Worm (Caenorhabditis elegans) whole organism, midembryonic: ENCODE data around the gene K08E4.3.

Source experiments
- T22C8.4 ChIP-seq: fragments of 200-800 bp; sonication (Bioruptor generic); IDR thresholded peaks from 2 replicates; pipeline ENCODE4 v1.3.6; 2022; ENCODE audit warnings: missing genetic modification characterization, missing compliant biosample characterization
- cog-1 ChIP-seq: sonication (generic microtip); optimal IDR thresholded peaks from 2 replicates; lab custom pipeline; 2016; ENCODE audit warnings: missing genetic modification characterization, missing compliant biosample characterization
- flt-1 ChIP-seq: fragments of 200-800 bp; sonication (Bioruptor generic); IDR thresholded peaks from 2 replicates; pipeline ENCODE4 v1.3.6; 2022; ENCODE audit warnings: missing genetic modification characterization, missing compliant biosample characterization
- klf-2 ChIP-seq: fragments of 200-800 bp; sonication (Bioruptor generic); conservative IDR thresholded peaks from 2 replicates; pipeline ENCODE4 v1.3.6; 2022; ENCODE audit warnings: missing genetic modification reagents, missing genetic modification characterization, missing compliant biosample characterization
- med-1 ChIP-seq: sonication (generic microtip); optimal IDR thresholded peaks from 2 replicates; lab custom pipeline; 2017; ENCODE audit warnings: missing genetic modification characterization, mild to moderate bottlenecking, missing compliant biosample characterization, antibody characterized with exemption, missing genetic modification reagents; ENCODE audit not compliant: insufficient read depth
- ref-1 ChIP-seq: fragments of 200-800 bp; sonication (Bioruptor generic); conservative IDR thresholded peaks from 2 replicates; pipeline ENCODE4 v1.3.6; 2022; ENCODE audit warnings: missing genetic modification reagents, missing genetic modification characterization, missing compliant biosample characterization
- tab-1 ChIP-seq: fragments of 200-800 bp; sonication (Bioruptor generic); IDR thresholded peaks from 2 replicates; pipeline ENCODE4 v1.3.6; 2022; ENCODE audit warnings: missing genetic modification characterization, missing compliant biosample characterization
- ztf-23 ChIP-seq: fragments of 200-800 bp; sonication (Bioruptor generic); IDR thresholded peaks from 2 replicates; pipeline ENCODE4 v1.3.6; 2022; ENCODE audit warnings: missing genetic modification reagents, missing genetic modification characterization, missing compliant biosample characterization
- ztf-29 ChIP-seq: fragments of 200-800 bp; sonication (Bioruptor generic); IDR thresholded peaks from 2 replicates; pipeline ENCODE4 v1.3.6; 2022; ENCODE audit warnings: missing genetic modification reagents, missing genetic modification characterization, missing compliant biosample characterization

Gene K08E4.3

DNA sequence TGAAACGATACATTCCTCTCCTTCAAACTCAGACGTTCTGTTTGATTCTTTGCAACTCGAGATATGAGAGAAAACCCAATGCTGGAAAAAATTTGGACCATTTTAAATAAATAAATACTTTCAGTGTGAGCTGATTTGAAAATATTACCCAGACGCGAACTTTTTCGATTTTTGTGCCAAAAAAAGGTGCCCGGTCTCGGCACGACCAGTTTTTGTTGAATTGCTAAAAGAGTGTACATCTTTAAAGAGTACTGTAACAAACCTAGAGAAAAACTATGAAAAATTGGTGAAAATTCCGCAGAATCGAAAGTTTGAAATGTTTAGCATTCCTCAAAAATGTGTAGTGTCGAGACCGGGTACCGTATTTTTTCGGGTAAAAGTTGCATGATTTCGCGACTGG is 3.7 kb downstream of the K08E4.3 start, which contains the start of gene K08E4.8:
K08E4.8 (minus strand) TSS at position 101 of the 400 bp plus-strand sequence.
- TF ChIP-seq ref-1 (GFP tag; lab: Robert Waterston, UW) (no peak), klf-2 (GFP tag; lab: Robert Waterston, UW) (no peak), flt-1 (GFP tag; lab: Robert Waterston, UW) (no peak), med-1 (GFP tag; lab: Kevin White, UChicago) (no peak), T22C8.4 (GFP tag; lab: Robert Waterston, UW) (no peak), tab-1 (GFP tag; lab: Robert Waterston, UW) (no peak), cog-1 (no peak), ztf-23 (GFP tag; lab: Robert Waterston, UW) (no peak), ztf-29 (GFP tag; lab: Robert Waterston, UW) (no peak)

DNA sequence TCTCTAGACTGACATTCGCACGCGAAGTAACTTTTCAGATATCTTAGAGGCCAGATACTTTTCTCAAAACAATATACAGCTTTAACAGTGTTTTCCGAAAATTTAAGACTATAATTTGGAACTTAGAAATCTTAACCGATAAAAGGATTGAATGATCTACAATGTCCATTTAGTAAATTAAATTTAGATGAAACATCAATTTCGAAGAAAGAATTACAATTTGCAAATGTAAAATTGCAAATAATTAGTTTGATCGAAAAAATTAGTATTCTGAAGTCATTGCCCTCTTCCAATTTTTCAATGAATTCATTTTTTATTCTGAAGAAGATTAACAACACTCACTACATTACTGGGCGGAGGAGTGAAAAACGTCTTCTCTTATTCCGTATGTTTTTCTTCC is 11.0 kb downstream of the K08E4.3 start, which contains the start of gene bath-37:
bath-37 (plus strand) TSS at position 301 of the 400 bp plus-strand sequence.
- no peak for TF ChIP-seq klf-2 (GFP tag; lab: Robert Waterston, UW)
- TF ChIP-seq cog-1, result no peak
- no peak for TF ChIP-seq T22C8.4 (GFP tag; lab: Robert Waterston, UW)
- no peak for TF ChIP-seq ztf-29 (GFP tag; lab: Robert Waterston, UW)
- no peak for TF ChIP-seq flt-1 (GFP tag; lab: Robert Waterston, UW)
- TF ChIP-seq med-1 (GFP tag; lab: Kevin White, UChicago), result no peak
- no peak for TF ChIP-seq ztf-23 (GFP tag; lab: Robert Waterston, UW)
- no peak for TF ChIP-seq tab-1 (GFP tag; lab: Robert Waterston, UW)
- no peak for TF ChIP-seq ref-1 (GFP tag; lab: Robert Waterston, UW)

DNA sequence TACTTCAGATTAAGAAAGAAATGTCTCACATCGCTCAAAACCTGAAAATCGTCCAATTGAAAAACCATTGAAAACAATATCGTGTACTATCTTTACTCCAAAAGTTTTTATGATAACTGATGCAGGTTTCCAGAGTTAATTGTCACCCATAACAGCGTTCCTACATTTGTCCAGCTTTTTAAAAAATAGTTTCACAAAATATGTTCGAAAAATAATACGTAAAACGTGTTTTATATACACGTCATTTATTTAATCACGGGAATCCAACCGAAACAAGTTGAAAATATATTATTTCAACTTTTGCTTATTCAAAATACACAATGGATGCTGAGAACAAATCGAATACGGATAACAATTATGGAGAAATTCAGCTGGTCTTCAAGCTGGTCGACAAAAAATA is 18.0 kb downstream of the K08E4.3 start, which contains the start of gene K08E4.7:
K08E4.7 (plus strand) TSS at position 301 of the 400 bp plus-strand sequence.
- no peak for TF ChIP-seq tab-1 (GFP tag; lab: Robert Waterston, UW)
- TF ChIP-seq T22C8.4 (GFP tag; lab: Robert Waterston, UW), result no peak
- TF ChIP-seq ztf-29 (GFP tag; lab: Robert Waterston, UW), result no peak
- TF ChIP-seq med-1 (GFP tag; lab: Kevin White, UChicago), result no peak
- TF ChIP-seq ref-1 (GFP tag; lab: Robert Waterston, UW), result no peak
- no peak for TF ChIP-seq flt-1 (GFP tag; lab: Robert Waterston, UW)
- TF ChIP-seq ztf-23 (GFP tag; lab: Robert Waterston, UW), result no peak
- TF ChIP-seq klf-2 (GFP tag; lab: Robert Waterston, UW), result no peak
- no peak for TF ChIP-seq cog-1

DNA sequence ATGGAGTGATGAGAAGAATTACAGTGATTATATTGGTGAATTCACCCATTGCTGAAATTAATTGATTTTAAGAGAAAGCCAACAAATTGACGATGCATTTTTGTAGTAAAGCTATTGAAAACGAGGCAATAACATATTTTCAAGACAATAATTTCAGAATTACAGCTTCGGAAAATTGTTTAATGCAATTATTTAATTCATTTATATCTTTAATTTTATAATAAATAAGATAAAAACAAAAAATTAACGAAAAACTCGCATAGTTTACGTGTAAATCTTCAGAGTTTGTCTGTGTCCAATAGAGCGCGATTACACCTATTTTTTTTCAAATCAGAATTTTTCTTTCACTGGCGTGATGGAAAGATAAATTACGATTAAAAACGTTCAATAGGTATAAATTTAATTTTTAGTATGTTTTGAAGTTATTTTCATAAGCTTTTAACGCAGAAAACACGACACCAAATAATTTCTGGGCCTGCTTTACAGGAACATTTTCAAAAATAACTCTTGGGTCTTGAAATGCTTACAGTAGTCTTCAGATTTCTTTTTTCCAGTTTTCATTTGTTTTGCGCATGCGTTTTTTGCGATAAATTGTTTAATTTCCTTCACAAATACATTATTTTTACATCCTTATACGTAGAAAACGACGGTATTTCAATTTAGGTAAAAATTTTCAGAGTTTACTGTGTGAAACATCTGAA is 20.7 kb downstream of the K08E4.3 start, which contains the start of gene tmed-1:
tmed-1 (minus strand) TSS at position 51 of the 701 bp plus-strand sequence.
- TF ChIP-seq tab-1 (GFP tag; lab: Robert Waterston, UW), result no peak
- TF ChIP-seq klf-2 (GFP tag; lab: Robert Waterston, UW), result no peak
- no peak for TF ChIP-seq ztf-29 (GFP tag; lab: Robert Waterston, UW)
- TF ChIP-seq cog-1, result no peak
- no peak for TF ChIP-seq med-1 (GFP tag; lab: Kevin White, UChicago)
- no peak for TF ChIP-seq ztf-23 (GFP tag; lab: Robert Waterston, UW)
- no peak for TF ChIP-seq ref-1 (GFP tag; lab: Robert Waterston, UW)
- TF ChIP-seq flt-1 (GFP tag; lab: Robert Waterston, UW), result no peak
- no peak for TF ChIP-seq T22C8.4 (GFP tag; lab: Robert Waterston, UW)

DNA sequence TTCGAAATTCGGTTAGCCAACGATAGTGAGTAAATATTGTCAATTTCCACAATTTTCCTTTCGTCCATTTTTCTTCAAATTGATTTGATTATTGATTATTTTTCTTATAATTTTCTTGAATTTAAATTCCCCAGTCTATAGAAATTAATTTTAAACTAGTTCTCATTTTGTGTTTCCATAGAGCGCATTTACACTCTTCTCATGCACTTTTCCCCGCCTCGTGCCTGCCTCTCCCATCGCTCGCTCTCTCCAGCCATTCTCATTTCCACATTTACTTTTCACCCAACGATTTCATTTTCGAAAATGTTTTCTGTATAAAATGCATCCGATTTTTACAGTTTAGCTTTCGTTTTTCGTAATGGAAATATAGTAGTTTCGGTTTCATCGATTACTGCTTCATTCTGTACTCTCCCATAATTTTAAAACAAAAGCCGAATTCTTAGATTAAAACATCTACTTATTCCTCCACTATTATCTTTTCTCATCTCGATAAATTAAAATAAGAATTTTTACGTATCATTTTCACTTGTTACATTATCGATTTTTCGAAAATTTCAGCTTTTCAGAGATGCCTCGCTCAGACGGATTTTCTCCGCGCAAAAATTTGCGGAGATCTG is 21.5 kb downstream of the K08E4.3 start, which contains the start of gene lex-1:
lex-1 (plus strand) TSS at position 567 of the 617 bp plus-strand sequence.
- no peak for TF ChIP-seq ztf-29 (GFP tag; lab: Robert Waterston, UW)
- TF ChIP-seq cog-1, result no peak
- TF ChIP-seq tab-1 (GFP tag; lab: Robert Waterston, UW), result no peak
- no peak for TF ChIP-seq T22C8.4 (GFP tag; lab: Robert Waterston, UW)

DNA sequence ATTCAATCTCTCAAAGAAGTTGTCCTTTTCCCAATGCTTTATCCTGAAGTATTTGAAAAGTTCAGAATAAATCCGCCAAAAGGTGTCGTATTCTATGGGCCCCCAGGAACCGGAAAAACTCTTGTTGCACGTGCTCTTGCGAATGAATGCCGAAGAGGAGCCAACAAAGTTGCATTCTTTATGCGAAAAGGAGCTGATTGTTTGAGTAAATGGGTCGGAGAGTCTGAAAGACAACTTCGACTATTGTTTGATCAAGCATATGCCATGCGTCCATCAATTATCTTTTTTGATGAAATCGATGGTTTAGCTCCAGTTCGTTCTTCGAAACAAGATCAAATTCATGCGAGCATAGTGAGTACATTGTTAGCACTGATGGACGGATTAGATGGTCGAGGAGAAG is 23.3 kb downstream of the K08E4.3 start:
- no peak for TF ChIP-seq cog-1
- TF ChIP-seq T22C8.4 (GFP tag; lab: Robert Waterston, UW), result no peak
- no peak for TF ChIP-seq ztf-23 (GFP tag; lab: Robert Waterston, UW)
- no peak for TF ChIP-seq klf-2 (GFP tag; lab: Robert Waterston, UW)
- no peak for TF ChIP-seq med-1 (GFP tag; lab: Kevin White, UChicago)
- no peak for TF ChIP-seq ztf-29 (GFP tag; lab: Robert Waterston, UW)
- no peak for TF ChIP-seq ref-1 (GFP tag; lab: Robert Waterston, UW)
- TF ChIP-seq tab-1 (GFP tag; lab: Robert Waterston, UW), result no peak
- no peak for TF ChIP-seq flt-1 (GFP tag; lab: Robert Waterston, UW)

DNA sequence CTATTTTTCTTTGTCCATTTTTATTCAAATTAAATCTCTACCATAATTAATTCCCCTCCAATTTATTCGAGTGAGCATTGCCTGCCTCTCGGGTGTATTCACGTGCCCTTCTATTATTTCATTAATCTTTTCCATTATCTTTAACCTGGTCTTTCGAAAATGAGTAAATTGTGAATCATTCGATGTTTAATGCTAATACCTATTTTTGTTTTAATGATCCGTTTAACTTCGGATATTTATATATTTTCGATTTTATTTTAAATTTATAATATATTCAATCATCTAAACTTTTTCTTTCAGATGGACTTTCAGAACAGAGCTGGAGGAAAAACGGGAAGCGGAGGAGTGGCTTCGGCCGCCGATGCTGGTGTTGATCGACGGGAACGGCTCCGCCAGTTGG is 26.6 kb downstream of the K08E4.3 start, which contains the start of gene repo-1:
repo-1 (plus strand) TSS at position 301 of the 400 bp plus-strand sequence.
- TF ChIP-seq klf-2 (GFP tag; lab: Robert Waterston, UW) (no peak), ztf-23 (GFP tag; lab: Robert Waterston, UW) (no peak), ztf-29 (GFP tag; lab: Robert Waterston, UW) (no peak), med-1 (GFP tag; lab: Kevin White, UChicago) (no peak), cog-1 (no peak), T22C8.4 (GFP tag; lab: Robert Waterston, UW) (no peak), tab-1 (GFP tag; lab: Robert Waterston, UW) (no peak), flt-1 (GFP tag; lab: Robert Waterston, UW) (no peak), ref-1 (GFP tag; lab: Robert Waterston, UW) (no peak)

DNA sequence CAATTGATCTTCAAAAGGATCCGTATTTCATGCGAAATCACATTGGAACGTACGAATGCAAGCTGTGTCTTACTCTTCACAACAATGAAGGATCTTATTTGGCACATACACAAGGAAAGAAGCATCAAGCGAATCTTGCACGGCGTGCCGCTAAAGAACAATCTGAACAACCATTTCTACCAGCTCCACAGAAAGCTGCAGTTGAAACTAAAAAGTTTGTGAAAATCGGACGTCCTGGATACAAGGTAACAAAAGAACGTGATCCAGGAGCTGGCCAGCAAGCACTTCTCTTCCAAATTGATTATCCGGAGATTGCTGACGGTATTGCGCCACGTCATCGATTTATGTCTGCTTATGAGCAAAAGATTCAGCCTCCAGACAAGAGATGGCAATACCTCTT is 27.0 kb downstream of the K08E4.3 start:
- TF ChIP-seq tab-1 (GFP tag; lab: Robert Waterston, UW) (no peak), flt-1 (GFP tag; lab: Robert Waterston, UW) (no peak), T22C8.4 (GFP tag; lab: Robert Waterston, UW) (no peak), ref-1 (GFP tag; lab: Robert Waterston, UW) (no peak), ztf-29 (GFP tag; lab: Robert Waterston, UW) (no peak), ztf-23 (GFP tag; lab: Robert Waterston, UW) (no peak), cog-1 (no peak), klf-2 (GFP tag; lab: Robert Waterston, UW) (no peak), med-1 (GFP tag; lab: Kevin White, UChicago) (no peak)
